Worm (Caenorhabditis elegans) whole organism, young adult: ENCODE results near the gene ccdc-12.

Source experiments
- F37B4.10 ChIP-seq: fragments of 200-800 bp; sonication (Bioruptor generic); IDR thresholded peaks from 2 replicates; pipeline ENCODE4 v1.3.6; 2022; ENCODE audit warnings: missing genetic modification characterization, missing compliant biosample characterization
- athp-1 ChIP-seq: sonication (generic microtip); optimal IDR thresholded peaks from 2 replicates; lab custom pipeline; 2017; ENCODE audit warnings: mild to moderate bottlenecking, missing genetic modification characterization, missing compliant biosample characterization
- ets-4 ChIP-seq: fragments of 200-800 bp; sonication (Bioruptor generic); optimal IDR thresholded peaks from 2 replicates; lab custom pipeline; 2018; ENCODE audit warnings: mild to moderate bottlenecking, missing genetic modification characterization, missing compliant biosample characterization
- let-526 ChIP-seq: fragments of 200-800 bp; sonication (Bioruptor generic); IDR thresholded peaks from 2 replicates; pipeline ENCODE4 v1.3.6; 2022; ENCODE audit warnings: missing genetic modification reagents, missing genetic modification characterization, missing compliant biosample characterization
- lin-35 ChIP-seq, 3 experiments: fragments of 150-350 bp in 2 of 3; sonication (generic microtip) in 1 of 3; optimal IDR thresholded peaks; 2 replicates each; lab custom pipeline; 2014 to 2018; ENCODE audit warnings: missing biosample characterization in 3 of 3, missing genetic modification characterization in 3 of 3, missing genetic modification reagents in 3 of 3

- TF ChIP-seq F37B4.10 (GFP tag; lab: Robert Waterston, UW) (no peak), lin-35 (GFP tag; optimal IDR thresholded peaks at IDR 0.05; lab: Kevin White, UChicago) (no peak), let-526 (GFP tag; lab: Robert Waterston, UW) (no peak), ets-4 (GFP tag; lab: Kevin White, UChicago) (no peak), athp-1 (tag; lab: Kevin White, UChicago) (no peak)
Measured at ce11 chrIV:2466249-2466648, 28.7 kb downstream of the ccdc-12 start.
